Worm (Caenorhabditis elegans): ENCODE measurements around the gene T23B7.2.

DNA sequence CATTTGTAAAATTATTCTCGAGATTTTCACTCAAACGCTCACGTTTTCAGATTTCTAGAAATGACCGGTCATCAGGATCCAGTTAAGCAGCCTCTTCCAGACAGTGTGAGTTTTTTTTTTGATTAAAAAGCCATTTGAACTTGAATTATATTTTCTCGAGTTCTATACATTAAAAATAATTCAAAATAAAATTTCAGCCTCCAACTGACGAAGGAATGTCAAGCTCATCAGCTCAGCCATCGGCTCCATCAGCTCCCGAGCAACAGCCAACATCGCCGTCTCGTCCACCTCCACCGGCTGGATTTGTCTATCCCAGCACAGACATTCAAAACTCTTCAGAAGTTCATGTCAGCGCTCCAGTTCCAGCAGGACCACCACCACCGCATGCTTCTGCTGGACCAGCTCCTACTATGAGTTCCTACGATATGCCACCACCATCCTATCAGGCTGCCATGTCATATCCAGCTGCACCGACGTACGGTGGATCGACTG lies 15.9 kb upstream of the T23B7.2 start, which contains the start of gene F11G11.5:
- TF ChIP-seq fkh-10 (GFP tag; optimal IDR thresholded peaks at IDR 0.05) (no peak), elt-3 (tag; optimal IDR thresholded peaks at IDR 0.05) (no peak), sea-2 (GFP tag; optimal IDR thresholded peaks at IDR 0.05) (no peak), aly-2 (tag; optimal IDR thresholded peaks at IDR 0.05) (no peak), nhr-77 (tag; optimal IDR thresholded peaks at IDR 0.05) (no peak), lsy-12 (tag; optimal IDR thresholded peaks at IDR 0.05) (no peak)
